Fruit fly (Drosophila melanogaster) whole organism, wandering third instar larva: ENCODE data around the gene CG16789.

Experiments used
- Abd-B ChIP-seq: fragments of >200 bp; optimal IDR thresholded peaks from 2 replicates; lab custom pipeline; 2017; ENCODE audit warnings: missing biosample characterization, missing genetic modification characterization
- CG32264 ChIP-seq: fragments of 200-800 bp; sonication (Bioruptor generic); optimal IDR thresholded peaks from 2 replicates; lab custom pipeline; 2016; ENCODE audit warnings: missing biosample characterization, missing genetic modification characterization
- CG9705 ChIP-seq: fragments of 200-800 bp; sonication (Bioruptor generic); optimal IDR thresholded peaks from 2 replicates; lab custom pipeline; 2018; ENCODE audit warnings: missing biosample characterization, mild to moderate bottlenecking, missing genetic modification characterization
- CrebA ChIP-seq: fragments of 200-800 bp; sonication (Bioruptor generic); optimal IDR thresholded peaks from 2 replicates; lab custom pipeline; 2016; ENCODE audit warnings: missing biosample characterization, mild to moderate bottlenecking, missing genetic modification characterization, borderline replicate concordance
- Dfd ChIP-seq: fragments of >200 bp; optimal IDR thresholded peaks from 2 replicates; lab custom pipeline; 2017; ENCODE audit warnings: missing biosample characterization, missing genetic modification characterization
- Dif ChIP-seq: fragments of 200-275, 200-300 bp; sonication (Bioruptor generic); optimal IDR thresholded peaks from 2 replicates; lab custom pipeline; 2018; ENCODE audit warnings: missing biosample characterization, missing genetic modification characterization; ENCODE audit not compliant: partially characterized antibody
- GATAd ChIP-seq: sonication (Bioruptor generic); optimal IDR thresholded peaks from 2 replicates; lab custom pipeline; 2016; ENCODE audit warnings: missing biosample characterization, missing genetic modification characterization
- HLH106 ChIP-seq: fragments of 200-800 bp; optimal IDR thresholded peaks from 3 replicates; lab custom pipeline; 2019; ENCODE audit warnings: missing biosample characterization, mild to moderate bottlenecking, missing genetic modification characterization, moderate library complexity
- Hnf4 ChIP-seq: fragments of 200-800 bp; sonication (Bioruptor generic); optimal IDR thresholded peaks from 2 replicates; lab custom pipeline; 2016; ENCODE audit warnings: missing biosample characterization, mild to moderate bottlenecking, missing genetic modification characterization
- Hr83 ChIP-seq: fragments of 200-300 bp; sonication (Bioruptor generic); optimal IDR thresholded peaks from 2 replicates; lab custom pipeline; 2016; ENCODE audit warnings: missing biosample characterization, mild to moderate bottlenecking, missing genetic modification characterization, moderate library complexity; ENCODE audit not compliant: poor library complexity, severe bottlenecking
- Jra ChIP-seq: sonication (Bioruptor generic); optimal IDR thresholded peaks from 2 replicates; lab custom pipeline; 2016; ENCODE audit warnings: missing biosample characterization, missing genetic modification characterization
- Mio ChIP-seq: sonication (Bioruptor generic); optimal IDR thresholded peaks from 2 replicates; lab custom pipeline; 2016; ENCODE audit warnings: missing biosample characterization, missing genetic modification characterization
- Myc ChIP-seq: fragments of >200 bp; optimal IDR thresholded peaks from 2 replicates; lab custom pipeline; 2017
- OdsH ChIP-seq: fragments of 200-800 bp; sonication (Bioruptor generic); optimal IDR thresholded peaks from 2 replicates; lab custom pipeline; 2016; ENCODE audit warnings: missing biosample characterization, mild to moderate bottlenecking, missing genetic modification characterization
- Sp1 ChIP-seq: fragments of 200-800 bp; sonication (Bioruptor generic); optimal IDR thresholded peaks from 3 replicates; lab custom pipeline; 2019; ENCODE audit warnings: missing biosample characterization, mild to moderate bottlenecking, missing genetic modification characterization, moderate library complexity
- Vsx2 ChIP-seq: fragments of 200-300, 225-300 bp; sonication (Bioruptor generic); optimal IDR thresholded peaks from 2 replicates; lab custom pipeline; 2018; ENCODE audit warnings: missing biosample characterization, missing genetic modification characterization; ENCODE audit not compliant: partially characterized antibody
- br ChIP-seq: fragments of 200-800 bp; sonication (Bioruptor generic); optimal IDR thresholded peaks from 2 replicates; lab custom pipeline; 2016; ENCODE audit warnings: missing biosample characterization, missing genetic modification characterization
- brk ChIP-seq: fragments of 200-800 bp; sonication (Bioruptor generic); optimal IDR thresholded peaks from 2 replicates; lab custom pipeline; 2016; ENCODE audit warnings: missing biosample characterization, mild to moderate bottlenecking, missing genetic modification characterization
- dl ChIP-seq, 2 experiments: fragments of 175-275, 200-275 bp in 1 of 2; fragments of 200-275 bp in 1 of 2; sonication (Bioruptor generic); optimal IDR thresholded peaks; lab custom pipeline; 2018; ENCODE audit warnings: mild to moderate bottlenecking in 2 of 2, missing biosample characterization in 2 of 2, missing genetic modification characterization in 2 of 2, moderate library complexity in 2 of 2; ENCODE audit not compliant: partially characterized antibody in 2 of 2, insufficient read depth in 1 of 2
- dmrt93B ChIP-seq: fragments of 200-800 bp; sonication (Bioruptor generic); optimal IDR thresholded peaks from 2 replicates; lab custom pipeline; 2018; ENCODE audit warnings: missing biosample characterization, mild to moderate bottlenecking, missing genetic modification characterization
- dsf ChIP-seq: sonication (Bioruptor generic); optimal IDR thresholded peaks from 2 replicates; lab custom pipeline; 2016; ENCODE audit warnings: missing biosample characterization, missing genetic modification characterization, borderline replicate concordance
- ey ChIP-seq: fragments of 200-800 bp; sonication (Bioruptor generic); optimal IDR thresholded peaks from 2 replicates; lab custom pipeline; 2016; ENCODE audit warnings: missing biosample characterization, missing genetic modification characterization
- foxo ChIP-seq, 2 experiments: fragments of 200-800 bp; sonication (Bioruptor generic); optimal IDR thresholded peaks; 2 replicates in 1 of 2; 3 replicates in 1 of 2; lab custom pipeline; 2016 to 2017; ENCODE audit warnings: missing biosample characterization in 2 of 2, missing genetic modification characterization in 2 of 2
- fru ChIP-seq: fragments of 200-800 bp; sonication (Bioruptor generic); optimal IDR thresholded peaks from 3 replicates; lab custom pipeline; 2016; ENCODE audit warnings: missing biosample characterization, mild to moderate bottlenecking, missing genetic modification characterization
- h ChIP-seq: fragments of 200-800 bp; sonication (Bioruptor generic); optimal IDR thresholded peaks from 3 replicates; lab custom pipeline; 2016; ENCODE audit warnings: missing biosample characterization, mild to moderate bottlenecking, missing genetic modification characterization
- jim ChIP-seq: fragments of 175-275, 200-325 bp; sonication (Bioruptor generic); optimal IDR thresholded peaks from 2 replicates; lab custom pipeline; 2016; ENCODE audit warnings: missing biosample characterization, mild to moderate bottlenecking, missing genetic modification characterization
- lola ChIP-seq: fragments of >200 bp; optimal IDR thresholded peaks from 2 replicates; lab custom pipeline; 2017; ENCODE audit warnings: missing biosample characterization, missing genetic modification characterization
- pan ChIP-seq: fragments of >200 bp; optimal IDR thresholded peaks from 2 replicates; lab custom pipeline; 2017
- psq ChIP-seq: fragments of 200-800 bp; sonication (Bioruptor generic); optimal IDR thresholded peaks from 3 replicates; lab custom pipeline; 2017; ENCODE audit warnings: missing biosample characterization, mild to moderate bottlenecking, missing genetic modification characterization, moderate library complexity
- rgr ChIP-seq: fragments of 200-800 bp; sonication (Bioruptor generic); optimal IDR thresholded peaks from 3 replicates; lab custom pipeline; 2016; ENCODE audit warnings: missing biosample characterization, mild to moderate bottlenecking, missing genetic modification characterization
- sage ChIP-seq: fragments of 200-800 bp; sonication (Bioruptor generic); optimal IDR thresholded peaks from 2 replicates; lab custom pipeline; 2016; ENCODE audit warnings: missing biosample characterization, mild to moderate bottlenecking, missing genetic modification characterization
- sv ChIP-seq: fragments of 200-800 bp; sonication (Bioruptor generic); optimal IDR thresholded peaks from 3 replicates; lab custom pipeline; 2016; ENCODE audit warnings: missing biosample characterization, missing genetic modification characterization
- tai ChIP-seq: sonication (Bioruptor generic); optimal IDR thresholded peaks from 2 replicates; lab custom pipeline; 2016; ENCODE audit warnings: missing biosample characterization, missing genetic modification characterization
- usp ChIP-seq: fragments of >200 bp; optimal IDR thresholded peaks from 2 replicates; lab custom pipeline; 2017; ENCODE audit warnings: missing biosample characterization, missing genetic modification characterization
- woc ChIP-seq: sonication (Bioruptor generic); optimal IDR thresholded peaks from 2 replicates; lab custom pipeline; 2016; ENCODE audit warnings: missing biosample characterization, mild to moderate bottlenecking, missing genetic modification characterization

Gene CG16789

DNA sequence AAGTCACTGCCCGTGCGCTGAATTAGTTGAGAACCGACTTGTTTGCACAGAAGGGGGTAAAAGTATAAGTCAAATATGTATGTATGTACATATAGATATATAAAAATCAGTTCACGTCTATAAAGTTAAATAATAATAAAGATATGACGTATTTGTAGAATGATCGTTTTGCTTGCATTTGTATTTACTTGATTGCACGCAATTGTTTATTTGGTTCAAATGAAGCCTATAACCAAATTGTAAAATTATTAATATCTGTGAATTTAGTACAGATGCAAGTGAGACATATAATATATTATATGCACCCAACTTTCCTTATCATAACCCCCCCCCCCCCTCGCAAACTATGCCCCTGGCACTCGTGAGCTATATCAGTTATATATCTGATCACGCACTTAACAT lies 34.6 kb downstream of the CG16789 start:
- TF ChIP-seq Sp1 (GFP tag; lab: Kevin White, UChicago) (peak; percentile 51), Hr83 (GFP tag; lab: Kevin White, UChicago) (no peak), Abd-B (GFP tag; lab: Kevin White, UChicago) (no peak), foxo (GFP tag; optimal IDR thresholded peaks at IDR 0.05; lab: Kevin White, UChicago) (peak in 1 of 2 experiments; percentile 41), psq (GFP tag; lab: Kevin White, UChicago) (peak; percentile 30), h (GFP tag; lab: Kevin White, UChicago) (peak; percentile 31), rgr (peak; percentile 20), sage (no peak), OdsH (peak; percentile 27)

DNA sequence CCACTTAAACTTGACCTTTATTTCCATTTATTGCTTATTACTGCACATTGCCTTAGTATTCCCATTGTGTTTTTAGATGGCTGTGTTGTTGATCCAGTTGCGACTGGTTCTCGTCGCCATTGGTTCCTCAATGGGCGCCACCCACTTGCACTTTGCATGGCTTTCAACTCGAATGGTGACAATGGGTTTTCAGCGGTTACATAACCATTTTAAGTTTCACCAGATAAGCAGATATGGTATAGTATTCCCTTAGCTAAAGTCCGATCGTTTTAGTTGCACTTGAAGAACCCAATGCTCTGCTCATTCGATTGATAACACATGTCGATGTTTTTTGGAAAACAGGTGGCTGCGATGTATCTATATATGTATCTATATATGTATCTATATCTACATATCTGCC lies 36.0 kb downstream of the CG16789 start:
- TF ChIP-seq Hr83 (GFP tag; lab: Kevin White, UChicago) (peak; percentile 39), pan (no peak), dmrt93B (GFP tag; lab: Kevin White, UChicago) (no peak)

DNA sequence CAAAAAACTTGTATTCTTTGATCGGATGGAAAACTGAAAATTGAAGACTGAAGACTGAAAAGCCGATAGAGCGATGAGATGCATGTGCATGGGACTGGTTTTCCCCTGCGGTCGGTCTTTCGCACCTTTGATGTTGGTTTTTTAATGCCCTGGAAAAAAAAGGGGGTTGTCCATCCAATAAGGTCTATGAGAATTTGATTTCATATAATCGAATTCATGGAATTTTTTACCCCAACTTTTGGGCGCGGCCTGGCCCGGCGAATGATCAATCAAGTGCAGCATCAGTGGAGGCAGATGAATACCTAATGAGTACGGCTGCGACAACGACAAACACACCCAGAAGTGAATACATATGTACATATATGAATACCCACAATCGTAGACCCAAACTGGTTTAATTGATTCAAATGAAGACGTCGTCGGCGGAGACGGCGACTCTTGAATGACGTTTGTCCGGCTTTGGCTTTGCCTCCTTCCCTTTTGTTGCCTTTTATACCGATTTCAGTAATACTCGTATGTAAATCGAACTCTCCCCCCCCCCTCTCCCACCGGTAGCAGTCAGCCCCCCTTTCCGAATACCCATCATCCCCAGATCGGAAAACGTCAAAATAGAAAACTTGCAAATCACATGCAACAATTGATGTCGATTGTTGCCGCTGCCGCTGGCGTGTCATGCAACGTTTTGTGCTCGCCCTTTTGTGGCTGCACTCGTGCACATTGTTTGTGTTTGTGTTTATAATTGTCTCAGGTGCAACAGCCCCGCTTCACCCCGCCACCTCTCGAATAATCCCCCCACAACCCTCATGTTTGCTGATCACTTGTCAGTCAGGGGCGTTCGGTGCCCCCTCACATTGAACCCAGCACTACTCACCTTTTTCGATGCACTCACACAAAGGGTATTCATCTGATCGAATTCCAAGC lies 37.3 kb downstream of the CG16789 start:
- TF ChIP-seq tai, result no peak
- no peak for TF ChIP-seq Hr83 (GFP tag; lab: Kevin White, UChicago)
- TF ChIP-seq woc (GFP tag; lab: Kevin White, UChicago), result no peak
- no peak for TF ChIP-seq ey (GFP tag; lab: Kevin White, UChicago)
- no peak for TF ChIP-seq Sp1 (GFP tag; lab: Kevin White, UChicago)
- TF ChIP-seq Vsx2, result no peak
- TF ChIP-seq Mio (GFP tag; lab: Kevin White, UChicago), result no peak
- TF ChIP-seq Dif (GFP tag; lab: Kevin White, UChicago), result no peak

- no peak for TF ChIP-seq fru (GFP tag; lab: Kevin White, UChicago)
- no peak for TF ChIP-seq dl (GFP tag; optimal IDR thresholded peaks at IDR 0.05; lab: Kevin White, UChicago; ENCODE audit: insufficient read depth in 1 of 2, partially characterized antibody in 2 of 2)
- no peak for TF ChIP-seq Dif (GFP tag; lab: Kevin White, UChicago)
- TF ChIP-seq woc (GFP tag; lab: Kevin White, UChicago), result no peak
- TF ChIP-seq lola (GFP tag; lab: Kevin White, UChicago), result no peak
- no peak for TF ChIP-seq dmrt93B (GFP tag; lab: Kevin White, UChicago)
- TF ChIP-seq Hnf4 (GFP tag; lab: Kevin White, UChicago), result no peak
- TF ChIP-seq ey (GFP tag; lab: Kevin White, UChicago), result no peak
Observed at dm6 chr3R:9604445-9605020, 38.5 kb downstream of the CG16789 start.

dm6 chr3R:9605084-9605483 lies 39.1 kb downstream of the CG16789 start:
- TF ChIP-seq rgr, result peak; percentile 9
- TF ChIP-seq br, result peak; percentile 21
- peak; percentile 23 for TF ChIP-seq ey (GFP tag; lab: Kevin White, UChicago)
- TF ChIP-seq Vsx2, result no peak
- TF ChIP-seq OdsH, result no peak
- peak in 1 of 2 experiments; percentile 37 for TF ChIP-seq foxo (GFP tag; optimal IDR thresholded peaks at IDR 0.05; lab: Kevin White, UChicago)
- no peak for TF ChIP-seq Dif (GFP tag; lab: Kevin White, UChicago)
- TF ChIP-seq tai, result no peak
- TF ChIP-seq pan, result no peak
- no peak for TF ChIP-seq jim (GFP tag; lab: Kevin White, UChicago)
- TF ChIP-seq dl (GFP tag; optimal IDR thresholded peaks at IDR 0.05; lab: Kevin White, UChicago; ENCODE audit: insufficient read depth in 1 of 2, partially characterized antibody in 2 of 2), result no peak
- TF ChIP-seq fru (GFP tag; lab: Kevin White, UChicago), result peak; percentile 40
- TF ChIP-seq dsf, result no peak
- no peak for TF ChIP-seq CG9705 (GFP tag; lab: Kevin White, UChicago)
- TF ChIP-seq Myc (lab: Kevin White, UChicago), result no peak
- TF ChIP-seq h (GFP tag; lab: Kevin White, UChicago), result peak; percentile 33
- no peak for TF ChIP-seq psq (GFP tag; lab: Kevin White, UChicago)
- no peak for TF ChIP-seq usp (GFP tag; lab: Kevin White, UChicago)
- TF ChIP-seq Hr83 (GFP tag; lab: Kevin White, UChicago), result no peak
- TF ChIP-seq lola (GFP tag; lab: Kevin White, UChicago), result no peak
- TF ChIP-seq Mio (GFP tag; lab: Kevin White, UChicago), result no peak
- no peak for TF ChIP-seq CrebA
- no peak for TF ChIP-seq sage
- no peak for TF ChIP-seq CG32264
- TF ChIP-seq Jra (GFP tag; lab: Kevin White, UChicago), result no peak
- TF ChIP-seq Abd-B (GFP tag; lab: Kevin White, UChicago), result no peak
- no peak for TF ChIP-seq sv
- no peak for TF ChIP-seq Hnf4 (GFP tag; lab: Kevin White, UChicago)
- TF ChIP-seq GATAd (GFP tag; lab: Kevin White, UChicago), result no peak
- no peak for TF ChIP-seq Dfd (GFP tag; lab: Kevin White, UChicago)
- no peak for TF ChIP-seq brk (GFP tag; lab: Kevin White, UChicago)
- no peak for TF ChIP-seq Sp1 (GFP tag; lab: Kevin White, UChicago)
- TF ChIP-seq HLH106 (tag; lab: Kevin White, UChicago), result peak; percentile 6
